Worm (Caenorhabditis elegans) whole organism, L1 larva: Measurements from ENCODE around the gene F16F9.1.
A peak's percentile ranks its signal among the peaks of the same experiment; 100 is the strongest.

Experiments used
- C16A3.4 ChIP-seq: fragments of 150-350 bp; optimal IDR thresholded peaks from 2 replicates; lab custom pipeline; 2014; ENCODE audit warnings: missing biosample characterization, missing genetic modification characterization
- Y116A8C.19 ChIP-seq: sonication (generic microtip); optimal IDR thresholded peaks from 2 replicates; lab custom pipeline; 2016; ENCODE audit warnings: missing compliant biosample characterization, missing genetic modification characterization, borderline replicate concordance
- aha-1 ChIP-seq: fragments of 150-350 bp; optimal IDR thresholded peaks from 2 replicates; lab custom pipeline; 2014; ENCODE audit warnings: missing biosample characterization, missing genetic modification characterization
- alr-1 ChIP-seq: fragments of 200-800 bp; sonication (Bioruptor generic); optimal IDR thresholded peaks from 2 replicates; lab custom pipeline; 2018; ENCODE audit warnings: borderline replicate concordance, mild to moderate bottlenecking, missing genetic modification characterization, missing compliant biosample characterization
- aly-2 ChIP-seq: fragments of 150-350 bp; optimal IDR thresholded peaks from 2 replicates; lab custom pipeline; 2014; ENCODE audit warnings: missing biosample characterization, missing genetic modification characterization
- blmp-1 ChIP-seq: fragments of 150-350 bp; optimal IDR thresholded peaks from 2 replicates; lab custom pipeline; 2014; ENCODE audit warnings: missing biosample characterization, missing genetic modification characterization
- ceh-88 ChIP-seq: fragments of 200-800 bp; sonication (Bioruptor generic); IDR thresholded peaks from 2 replicates; pipeline ENCODE4 v1.3.6; 2022; ENCODE audit warnings: missing genetic modification characterization, missing compliant biosample characterization
- ceh-90 ChIP-seq: sonication (generic microtip); optimal IDR thresholded peaks from 2 replicates; lab custom pipeline; 2016; ENCODE audit warnings: missing genetic modification characterization, missing compliant biosample characterization
- ces-1 ChIP-seq: fragments of 150-350 bp; optimal IDR thresholded peaks from 2 replicates; lab custom pipeline; 2014; ENCODE audit warnings: missing biosample characterization, missing genetic modification reagents, missing genetic modification characterization
- dpl-1 ChIP-seq, 3 experiments: fragments of 150-350 bp in 2 of 3; sonication (generic microtip) in 1 of 3; optimal IDR thresholded peaks; 2 replicates each; lab custom pipeline; 2014 to 2017; ENCODE audit warnings: missing biosample characterization in 3 of 3, missing genetic modification characterization in 3 of 3, missing genetic modification reagents in 3 of 3
- efl-3 ChIP-seq: fragments of 200-800 bp; sonication (Bioruptor generic); optimal IDR thresholded peaks from 2 replicates; lab custom pipeline; 2018; ENCODE audit warnings: mild to moderate bottlenecking, missing genetic modification characterization, missing compliant biosample characterization
- egl-27 ChIP-seq, 2 experiments: fragments of 150-350 bp in 1 of 2; sonication (generic microtip); optimal IDR thresholded peaks; 3 replicates each; lab custom pipeline; 2017 to 2018; ENCODE audit warnings: missing biosample characterization in 2 of 2, missing genetic modification characterization in 2 of 2, missing genetic modification reagents in 2 of 2
- elt-2 ChIP-seq: sonication (generic microtip); optimal IDR thresholded peaks from 2 replicates; lab custom pipeline; 2016; ENCODE audit warnings: missing genetic modification characterization, mild to moderate bottlenecking, inconsistent platforms, missing compliant biosample characterization, missing genetic modification reagents
- elt-3 ChIP-seq, 6 experiments: fragments of 150-350 bp in 1 of 6; sonication (generic microtip); optimal IDR thresholded peaks; 2 replicates each; lab custom pipeline; 2017 to 2018; ENCODE audit warnings: missing biosample characterization in 6 of 6, missing genetic modification characterization in 6 of 6, inconsistent platforms in 1 of 6
- fkh-10 ChIP-seq: sonication (generic microtip); optimal IDR thresholded peaks from 2 replicates; lab custom pipeline; 2017; ENCODE audit warnings: missing biosample characterization, missing genetic modification reagents, missing genetic modification characterization
- fkh-8 ChIP-seq: sonication (generic microtip); optimal IDR thresholded peaks from 2 replicates; lab custom pipeline; 2016; ENCODE audit warnings: mild to moderate bottlenecking, missing genetic modification characterization, missing compliant biosample characterization
- grh-1 ChIP-seq: fragments of 200-800 bp; sonication (Bioruptor generic); IDR thresholded peaks from 2 replicates; pipeline ENCODE4 v1.3.6; 2022; ENCODE audit warnings: missing genetic modification reagents, missing genetic modification characterization, missing compliant biosample characterization
- hlh-17 ChIP-seq: fragments of 200-800 bp; sonication (Bioruptor generic); optimal IDR thresholded peaks from 2 replicates; lab custom pipeline; 2018; ENCODE audit warnings: missing genetic modification characterization, mild to moderate bottlenecking, missing compliant biosample characterization, moderate library complexity, borderline replicate concordance
- hlh-4 ChIP-seq: sonication (generic microtip); optimal IDR thresholded peaks from 2 replicates; lab custom pipeline; 2016; ENCODE audit warnings: mild to moderate bottlenecking, missing genetic modification characterization, missing compliant biosample characterization
- lin-14 ChIP-seq: fragments of 200-800 bp; sonication (Bioruptor generic); optimal IDR thresholded peaks from 2 replicates; lab custom pipeline; 2018; ENCODE audit warnings: mild to moderate bottlenecking, missing genetic modification characterization, moderate library complexity, missing compliant biosample characterization
- lin-35 ChIP-seq, 2 experiments: fragments of 150-350 bp; optimal IDR thresholded peaks; 2 replicates each; lab custom pipeline; 2014; ENCODE audit warnings: missing biosample characterization in 2 of 2, missing genetic modification characterization in 2 of 2, missing genetic modification reagents in 2 of 2
- lin-39 ChIP-seq: fragments of 150-350 bp; optimal IDR thresholded peaks from 2 replicates; lab custom pipeline; 2014; ENCODE audit warnings: missing biosample characterization, missing genetic modification reagents, missing genetic modification characterization
- lir-3 ChIP-seq: sonication (generic microtip); optimal IDR thresholded peaks from 2 replicates; lab custom pipeline; 2016; ENCODE audit warnings: mild to moderate bottlenecking, missing genetic modification characterization, moderate library complexity, missing compliant biosample characterization; ENCODE audit not compliant: poor library complexity
- mdl-1 ChIP-seq, 2 experiments: fragments of 150-350 bp; optimal IDR thresholded peaks; 2 replicates each; lab custom pipeline; 2014 to 2017; ENCODE audit warnings: missing biosample characterization in 2 of 2, missing genetic modification characterization in 2 of 2, inconsistent platforms in 1 of 2
- mef-2 ChIP-seq: fragments of 150-350 bp; optimal IDR thresholded peaks from 2 replicates; lab custom pipeline; 2014; ENCODE audit warnings: missing biosample characterization, missing genetic modification characterization
- mep-1 ChIP-seq: fragments of 150-350 bp; optimal IDR thresholded peaks from 2 replicates; lab custom pipeline; 2014; ENCODE audit warnings: missing biosample characterization, missing genetic modification characterization
- nhr-237 ChIP-seq: fragments of 150-350 bp; optimal IDR thresholded peaks from 2 replicates; lab custom pipeline; 2014; ENCODE audit warnings: missing biosample characterization, missing genetic modification characterization
- nhr-71 ChIP-seq: sonication (generic microtip); optimal IDR thresholded peaks from 2 replicates; lab custom pipeline; 2016; ENCODE audit warnings: mild to moderate bottlenecking, missing genetic modification characterization, moderate library complexity, missing compliant biosample characterization
- nhr-85 ChIP-seq: sonication (generic microtip); peaks from one replicate; lab custom pipeline; 2016; ENCODE audit warnings: missing genetic modification characterization, inconsistent platforms, missing compliant biosample characterization
- nhr-90 ChIP-seq: sonication (generic microtip); optimal IDR thresholded peaks from 2 replicates; lab custom pipeline; 2016; ENCODE audit warnings: mild to moderate bottlenecking, missing genetic modification characterization, missing compliant biosample characterization; ENCODE audit not compliant: poor library complexity
- rnt-1 ChIP-seq: sonication (generic microtip); optimal IDR thresholded peaks from 2 replicates; lab custom pipeline; 2016; ENCODE audit warnings: mild to moderate bottlenecking, missing genetic modification characterization, moderate library complexity, missing compliant biosample characterization
- snu-23 ChIP-seq: sonication (generic microtip); optimal IDR thresholded peaks from 2 replicates; lab custom pipeline; 2016; ENCODE audit warnings: missing genetic modification characterization, missing compliant biosample characterization
- sup-37 ChIP-seq: fragments of 200-800 bp; sonication (Bioruptor generic); optimal IDR thresholded peaks from 2 replicates; lab custom pipeline; 2018; ENCODE audit warnings: mild to moderate bottlenecking, missing genetic modification characterization, missing compliant biosample characterization
- tlp-1 ChIP-seq: fragments of 150-350 bp; optimal IDR thresholded peaks from 2 replicates; lab custom pipeline; 2014; ENCODE audit warnings: missing biosample characterization, missing genetic modification characterization
- unc-130 ChIP-seq: fragments of 150-350 bp; optimal IDR thresholded peaks from 2 replicates; lab custom pipeline; 2017; ENCODE audit warnings: missing biosample characterization, missing genetic modification characterization, inconsistent platforms
- unc-30 ChIP-seq: sonication (generic microtip); optimal IDR thresholded peaks from 2 replicates; lab custom pipeline; 2017; ENCODE audit warnings: missing biosample characterization, missing genetic modification characterization
- zip-4 ChIP-seq: fragments of 200-800 bp; sonication (Bioruptor generic); optimal IDR thresholded peaks from 2 replicates; lab custom pipeline; 2018; ENCODE audit warnings: mild to moderate bottlenecking, missing genetic modification characterization, moderate library complexity, missing compliant biosample characterization
- ztf-11 ChIP-seq, 2 experiments: sonication (generic microtip); optimal IDR thresholded peaks; 2 replicates each; lab custom pipeline; 2016 to 2017; ENCODE audit warnings: missing genetic modification characterization in 2 of 2, missing biosample characterization in 1 of 2, missing compliant biosample characterization in 1 of 2

The F16F9.1 gene

ce11 chrX:8423199-8423598, 23.0 kb upstream of the F16F9.1 start:
- TF ChIP-seq elt-2 (tag; lab: Kevin White, UChicago): peak; percentile 8
- TF ChIP-seq zip-4: no peak
- no peak for TF ChIP-seq ceh-90 (tag; lab: Kevin White, UChicago)
- TF ChIP-seq fkh-10 (GFP tag; lab: Kevin White, UChicago): no peak

- TF ChIP-seq nhr-90 (tag; lab: Kevin White, UChicago) (no peak), Y116A8C.19 (tag; lab: Kevin White, UChicago) (no peak), efl-3 (GFP tag; lab: Kevin White, UChicago) (no peak), ces-1 (GFP tag; lab: Kevin White, UChicago) (no peak), rnt-1 (no peak), sup-37 (no peak), lir-3 (tag; lab: Kevin White, UChicago) (no peak), C16A3.4 (tag; lab: Kevin White, UChicago) (no peak), lin-35 (GFP tag; optimal IDR thresholded peaks at IDR 0.05; lab: Kevin White, UChicago) (no peak), mep-1 (tag; lab: Kevin White, UChicago) (no peak), dpl-1 (GFP tag; optimal IDR thresholded peaks at IDR 0.05; lab: Kevin White, UChicago) (no peak)
Measured at ce11 chrX:8423633-8424032, 22.6 kb upstream of the F16F9.1 start, which contains the start of gene tth-1. TSS of gene tth-1 (minus strand) at chrX:8423733.

ce11 chrX:8424286-8424685, 21.9 kb upstream of the F16F9.1 start:
- TF ChIP-seq hlh-4 (tag; lab: Kevin White, UChicago): no peak
- TF ChIP-seq grh-1: no peak
- TF ChIP-seq lin-39 (tag; lab: Kevin White, UChicago): no peak
- TF ChIP-seq unc-130: no peak
- TF ChIP-seq aly-2: no peak
- no peak for TF ChIP-seq unc-30
- TF ChIP-seq fkh-8 (tag; lab: Kevin White, UChicago): no peak
- no peak for TF ChIP-seq ceh-88 (GFP tag; lab: Robert Waterston, UW)
- peak; percentile 42 for TF ChIP-seq nhr-85 (tag; lab: Kevin White, UChicago)
- TF ChIP-seq elt-2 (tag; lab: Kevin White, UChicago): no peak
- TF ChIP-seq hlh-17 (GFP tag; lab: Kevin White, UChicago): no peak
- peak; percentile 77 for TF ChIP-seq blmp-1 (tag; lab: Kevin White, UChicago)
- no peak for TF ChIP-seq ztf-11 (tag; optimal IDR thresholded peaks at IDR 0.05; lab: Kevin White, UChicago)
- TF ChIP-seq, all 84 proteins: peak for 2

DNA sequence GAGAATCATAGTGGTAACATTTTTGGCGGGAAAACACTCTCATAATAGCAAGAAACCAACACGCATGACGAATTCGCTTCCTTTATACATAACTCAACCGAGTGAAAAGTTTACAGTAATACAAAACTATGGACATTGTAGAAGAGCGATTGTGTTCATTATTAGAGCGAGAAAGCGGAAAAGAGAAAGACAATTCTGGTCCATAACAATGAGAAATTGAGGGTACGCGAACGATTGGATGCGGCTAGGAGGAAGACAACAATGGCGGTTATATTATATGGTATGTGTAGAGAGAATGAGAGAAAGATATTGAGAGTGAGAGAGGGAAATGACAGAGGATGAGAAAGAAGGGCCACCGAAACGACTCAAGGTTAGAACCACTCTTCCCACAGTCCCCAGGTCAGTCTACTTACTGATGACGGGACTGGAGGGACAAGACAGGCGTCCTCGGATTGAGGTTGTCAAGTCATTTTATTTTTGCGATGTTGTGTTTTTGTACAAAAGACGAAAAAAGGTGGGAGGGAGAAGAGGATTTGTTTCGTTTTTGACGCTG, 20.0 kb upstream of the F16F9.1 start:
- TF ChIP-seq alr-1 (no peak), aha-1 (tag; lab: Kevin White, UChicago) (no peak), lin-14 (GFP tag; lab: Kevin White, UChicago) (peak; percentile 48), mdl-1 (tag; optimal IDR thresholded peaks at IDR 0.05; lab: Kevin White, UChicago) (no peak), nhr-237 (tag; lab: Kevin White, UChicago) (no peak), snu-23 (peak; percentile 16), elt-3 (tag; optimal IDR thresholded peaks at IDR 0.05; lab: Kevin White, UChicago) (no peak), mef-2 (tag; lab: Kevin White, UChicago) (no peak), nhr-85 (tag; lab: Kevin White, UChicago) (peak; percentile 66), tlp-1 (tag; lab: Kevin White, UChicago) (no peak), blmp-1 (tag; lab: Kevin White, UChicago) (peak; percentile 28), nhr-71 (tag; lab: Kevin White, UChicago) (peak; percentile 7), egl-27 (tag; optimal IDR thresholded peaks at IDR 0.05; lab: Kevin White, UChicago) (no peak)
